Fruit fly (Drosophila melanogaster): ENCODE measurements around the gene CG13461.

DNA sequence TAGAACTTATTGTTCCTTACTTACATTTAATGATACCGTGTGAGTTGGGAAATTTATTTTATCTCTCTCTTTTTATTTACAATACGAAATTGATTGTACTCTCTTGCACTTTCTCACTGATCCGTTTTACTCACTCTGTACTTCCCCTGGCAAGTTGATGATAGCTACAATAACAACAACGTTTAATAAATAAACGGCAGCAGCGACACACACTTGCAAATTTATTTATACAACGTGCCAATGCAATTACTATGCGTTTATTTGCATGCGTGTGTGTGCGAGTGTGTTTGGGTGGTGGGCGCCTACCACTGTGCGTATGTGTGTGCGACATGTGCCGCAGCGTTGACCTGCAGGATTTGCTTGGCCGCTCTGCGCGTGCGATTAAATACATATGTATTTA lies 47.3 kb upstream of the CG13461 start:
- TF ChIP-seq topi (GFP tag; optimal IDR thresholded peaks at IDR 0.05) (no peak), Blimp-1 (GFP tag; optimal IDR thresholded peaks at IDR 0.05) (no peak), esn (GFP tag; optimal IDR thresholded peaks at IDR 0.05) (no peak), CG11762 (GFP tag; optimal IDR thresholded peaks at IDR 0.05; ENCODE audit: insufficient read depth) (no peak), CG8632 (GFP tag; optimal IDR thresholded peaks at IDR 0.05) (no peak), Eip93F (GFP tag; optimal IDR thresholded peaks at IDR 0.05) (no peak), salr (GFP tag; optimal IDR thresholded peaks at IDR 0.05) (no peak), CG11294 (GFP tag; IDR thresholded peaks at IDR 0.05) (no peak), lz (GFP tag; optimal IDR thresholded peaks at IDR 0.05) (no peak)
